Worm (Caenorhabditis elegans) whole organism, L4/young adult: ENCODE measurements around the gene nhl-1.

ENCODE experiments used
- W03F9.2 ChIP-seq: fragments of 150-350 bp; optimal IDR thresholded peaks from 2 replicates; lab custom pipeline; 2014; ENCODE audit warnings: missing biosample characterization, missing genetic modification characterization
- dao-5 ChIP-seq: sonication (generic microtip); optimal IDR thresholded peaks from 2 replicates; lab custom pipeline; 2016; ENCODE audit warnings: missing genotype, missing genetic modification characterization, moderate library complexity, missing compliant biosample characterization
- him-1 ChIP-seq: sonication (generic microtip); optimal IDR thresholded peaks from 2 replicates; lab custom pipeline; 2016; ENCODE audit warnings: missing genotype, missing genetic modification reagents, missing genetic modification characterization, missing compliant biosample characterization

DNA sequence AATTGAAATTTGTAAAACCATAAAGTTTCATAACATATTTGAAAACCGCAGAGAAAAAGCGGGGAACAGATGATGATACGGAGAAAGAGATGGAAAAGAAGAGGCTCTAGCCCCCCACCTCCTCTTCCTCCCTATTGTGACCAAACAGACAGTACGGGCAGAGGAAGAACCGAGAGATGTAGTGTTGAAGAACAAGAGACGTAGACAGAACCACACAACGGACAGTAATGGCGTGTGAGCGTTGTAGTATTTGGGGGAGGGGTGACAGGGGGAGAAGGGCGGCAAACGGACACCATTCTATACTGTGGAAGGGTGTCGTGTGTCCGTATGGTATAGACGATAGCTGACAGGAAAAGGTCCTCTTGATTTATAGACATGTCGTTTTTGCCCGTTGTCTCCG, 22.3 kb upstream of the nhl-1 start:
- TF ChIP-seq him-1 (tag; lab: Kevin White, UChicago) = no peak
- no peak for TF ChIP-seq W03F9.2 (tag; lab: Kevin White, UChicago)
- no peak for TF ChIP-seq dao-5 (tag; lab: Kevin White, UChicago)
